Fruit fly (Drosophila melanogaster) whole organism, embryonic: ENCODE data around the gene CG2841.
A peak's percentile ranks its signal among the peaks of the same experiment; 100 is the strongest.

ENCODE experiments used
- B-H1 ChIP-seq: fragments of 200-800 bp; sonication (Bioruptor generic); IDR thresholded peaks from 3 replicates; pipeline ENCODE4 v1.3.6; 2022; ENCODE audit warnings: missing biosample characterization, missing genetic modification characterization
- CG11504 ChIP-seq: fragments of 200-800 bp; sonication (Bioruptor generic); optimal IDR thresholded peaks from 3 replicates; lab custom pipeline; 2019; ENCODE audit warnings: missing biosample characterization, mild to moderate bottlenecking, missing genetic modification characterization, moderate library complexity
- CG3726 ChIP-seq: fragments of 200-800 bp; sonication (Bioruptor generic); IDR thresholded peaks from 3 replicates; pipeline ENCODE4, ENCODE4 v1.3.6; 2022; ENCODE audit warnings: missing biosample characterization, missing genetic modification characterization
- CG4360 ChIP-seq: fragments of 200-800 bp; sonication (Bioruptor generic); IDR thresholded peaks from 2 replicates; pipeline ENCODE4 v1.3.6; 2022; ENCODE audit warnings: missing biosample characterization, missing genetic modification characterization
- CG6175 ChIP-seq: fragments of 200-800 bp; sonication (Bioruptor generic); IDR thresholded peaks from 3 replicates; pipeline ENCODE4 v1.3.6; 2022; ENCODE audit warnings: missing biosample characterization, missing genetic modification characterization
- CG6791 ChIP-seq: fragments of 200-800 bp; sonication (Bioruptor generic); IDR thresholded peaks from 3 replicates; pipeline ENCODE4 v1.3.6; 2022; ENCODE audit warnings: missing biosample characterization, missing genetic modification characterization; ENCODE audit not compliant: partially characterized antibody
- CG8478 ChIP-seq: fragments of >200 bp; optimal IDR thresholded peaks from 2 replicates; lab custom pipeline; 2018
- CG8924 ChIP-seq: fragments of 200-800 bp; optimal IDR thresholded peaks from 3 replicates; lab custom pipeline; 2019; ENCODE audit warnings: missing biosample characterization, mild to moderate bottlenecking, missing genetic modification characterization, moderate library complexity
- CG9727 ChIP-seq: fragments of 200-800 bp; sonication (Bioruptor generic); optimal IDR thresholded peaks from 3 replicates; lab custom pipeline; 2017; ENCODE audit warnings: missing biosample characterization, mild to moderate bottlenecking, missing genetic modification characterization
- Fer2 ChIP-seq: fragments of 200-800 bp; sonication (Bioruptor generic); optimal IDR thresholded peaks from 2 replicates; lab custom pipeline; 2018; ENCODE audit warnings: missing biosample characterization, mild to moderate bottlenecking, missing genetic modification characterization, moderate library complexity
- Kr ChIP-seq: fragments of 200-800 bp; sonication (Bioruptor generic); optimal IDR thresholded peaks from 2 replicates; lab custom pipeline; 2017; ENCODE audit warnings: missing biosample characterization, mild to moderate bottlenecking, missing genetic modification characterization
- Pdp1 ChIP-seq, 2 experiments: fragments of 200-800 bp; sonication (Bioruptor generic); optimal IDR thresholded peaks; 3 replicates each; lab custom pipeline; 2016; ENCODE audit warnings: missing biosample characterization in 2 of 2, missing genetic modification characterization in 2 of 2, mild to moderate bottlenecking in 1 of 2, moderate library complexity in 1 of 2
- Trl ChIP-seq, 3 experiments: fragments of >200 bp in 2 of 3; fragments of 200-800 bp in 1 of 3; sonication (Bioruptor generic) in 1 of 3; optimal IDR thresholded peaks; 2 replicates in 1 of 3; 3 replicates in 2 of 3; lab custom pipeline; 2016 to 2017; ENCODE audit warnings: missing biosample characterization in 1 of 3, missing genetic modification characterization in 1 of 3
- cad ChIP-seq: fragments of >200 bp; optimal IDR thresholded peaks from 2 replicates; lab custom pipeline; 2017; ENCODE audit warnings: missing biosample characterization, missing genetic modification characterization
- emc ChIP-seq: fragments of 200-800 bp; sonication (Bioruptor generic); optimal IDR thresholded peaks from 2 replicates; lab custom pipeline; 2016; ENCODE audit warnings: missing biosample characterization, missing genetic modification characterization
- exex ChIP-seq: fragments of 200-800 bp; sonication (Bioruptor generic); optimal IDR thresholded peaks from 4 replicates; lab custom pipeline; 2018; ENCODE audit warnings: missing biosample characterization, mild to moderate bottlenecking, missing genetic modification characterization, moderate library complexity
- pan ChIP-seq, 4 experiments: fragments of >200 bp in 3 of 4; fragments of 200-800 bp in 1 of 4; sonication (Bioruptor generic) in 1 of 4; optimal IDR thresholded peaks in 3 of 4; IDR thresholded peaks in 1 of 4; 2 replicates each; pipeline versions ENCODE4 v1.3.6 to Lab custom; 2017 to 2022; ENCODE audit warnings: missing biosample characterization in 2 of 4, missing genetic modification characterization in 2 of 4, mixed read lengths in 1 of 4
- phol ChIP-seq: fragments of 200-800 bp; sonication (Bioruptor generic); optimal IDR thresholded peaks from 3 replicates; lab custom pipeline; 2018; ENCODE audit warnings: missing biosample characterization, mild to moderate bottlenecking, missing genetic modification characterization, moderate library complexity
- wdn ChIP-seq: fragments of 200-800 bp; sonication (Bioruptor generic); IDR thresholded peaks from 2 replicates; pipeline ENCODE4 v1.3.6; 2022; ENCODE audit warnings: missing biosample characterization, missing genetic modification characterization

CG2841 gene

dm6 chrX:2295435-2296229 lies 70.5 kb downstream of the CG2841 start, which contains the start of gene Raf (continued):
- TF ChIP-seq CG4360 (peak; percentile 51; the same call in 1 of the 2 replicates), Trl (optimal IDR thresholded peaks at IDR 0.05; lab: Kevin White, UChicago) (peak; percentile 88 to 95), Trl (GFP tag; optimal IDR thresholded peaks at IDR 0.05; lab: Kevin White, UChicago) (no peak), phol (tag; lab: Kevin White, UChicago) (no peak), cad (peak; percentile 21), CG3726 (GFP tag; lab: Robert Waterston, UW) (0 out of 3 replicates have a peak, but pooled peaks have one; percentile 71), wdn (GFP tag; lab: Robert Waterston, UW) (peak; percentile 71), Fer2 (peak; percentile 63), B-H1 (GFP tag; lab: Robert Waterston, UW) (0 out of 3 replicates have a peak, but pooled peaks have one; percentile 54), Pdp1 (GFP tag; optimal IDR thresholded peaks at IDR 0.05; lab: Kevin White, UChicago) (peak in 1 of 2 experiments; percentile 84), CG8478 (no peak), pan (optimal IDR thresholded peaks at IDR 0.05; lab: Kevin White, UChicago) (no peak), pan (GFP tag; optimal IDR thresholded peaks at IDR 0.05 in 1 of 2, IDR thresholded peaks at IDR 0.05 in 1 of 2) (no peak), CG9727 (GFP tag; lab: Kevin White, UChicago) (no peak), CG8924 (tag; lab: Kevin White, UChicago) (no peak), exex (tag; lab: Kevin White, UChicago) (peak; percentile 61), CG11504 (tag; lab: Kevin White, UChicago) (no peak), Kr (GFP tag; lab: Kevin White, UChicago) (peak; percentile 26), CG6175 (peak; percentile 67; the same call in 2 of the 3 replicates), emc (GFP tag; lab: Kevin White, UChicago) (no peak), CG6791 (GFP tag; lab: Robert Waterston, UW) (0 out of 3 replicates have a peak, but pooled peaks have one; percentile 30)
